Worm (Caenorhabditis elegans) whole organism, late embryonic: ENCODE data around the gene F40C5.1.
"Not testable (repeated sequence)": the region's sequence is repeated elsewhere in the genome, so short reads cannot be mapped to it uniquely, and the experiment has no call there.

ENCODE experiments used
- Y22D7AL.16 ChIP-seq: sonication (generic microtip); optimal IDR thresholded peaks from 2 replicates; lab custom pipeline; 2016; ENCODE audit warnings: missing genetic modification characterization, missing compliant biosample characterization
- ahr-1 ChIP-seq: sonication (generic microtip); optimal IDR thresholded peaks from 2 replicates; lab custom pipeline; 2016; ENCODE audit warnings: missing genetic modification characterization, missing compliant biosample characterization
- ama-1 ChIP-seq: fragments of 150-350 bp; optimal IDR thresholded peaks from 2 replicates; lab custom pipeline; 2014
- ets-4 ChIP-seq: sonication (generic microtip); optimal IDR thresholded peaks from 2 replicates; lab custom pipeline; 2016; ENCODE audit warnings: missing genetic modification characterization, missing compliant biosample characterization
- fkh-10 ChIP-seq: fragments of 150-350 bp; optimal IDR thresholded peaks from 2 replicates; lab custom pipeline; 2014; ENCODE audit warnings: missing biosample characterization, missing genetic modification reagents, missing genetic modification characterization
- hlh-8 ChIP-seq: sonication (generic microtip); optimal IDR thresholded peaks from 2 replicates; lab custom pipeline; 2016; ENCODE audit warnings: missing genotype, missing genetic modification characterization, missing compliant biosample characterization
- pag-3 ChIP-seq: sonication (generic microtip); optimal IDR thresholded peaks from 2 replicates; lab custom pipeline; 2016; ENCODE audit warnings: missing compliant biosample characterization, missing genetic modification characterization, borderline replicate concordance
- pha-4 ChIP-seq: fragments of 150-350 bp; optimal IDR thresholded peaks from 2 replicates; lab custom pipeline; 2018; ENCODE audit warnings: missing biosample characterization, missing genetic modification reagents, missing genetic modification characterization
- sox-4 ChIP-seq: sonication (generic microtip); optimal IDR thresholded peaks from 2 replicates; lab custom pipeline; 2017; ENCODE audit warnings: mild to moderate bottlenecking, missing genetic modification characterization, inconsistent platforms, missing compliant biosample characterization
- zip-5 ChIP-seq: sonication (generic microtip); optimal IDR thresholded peaks from 2 replicates; lab custom pipeline; 2016; ENCODE audit warnings: missing genetic modification characterization, missing compliant biosample characterization

DNA sequence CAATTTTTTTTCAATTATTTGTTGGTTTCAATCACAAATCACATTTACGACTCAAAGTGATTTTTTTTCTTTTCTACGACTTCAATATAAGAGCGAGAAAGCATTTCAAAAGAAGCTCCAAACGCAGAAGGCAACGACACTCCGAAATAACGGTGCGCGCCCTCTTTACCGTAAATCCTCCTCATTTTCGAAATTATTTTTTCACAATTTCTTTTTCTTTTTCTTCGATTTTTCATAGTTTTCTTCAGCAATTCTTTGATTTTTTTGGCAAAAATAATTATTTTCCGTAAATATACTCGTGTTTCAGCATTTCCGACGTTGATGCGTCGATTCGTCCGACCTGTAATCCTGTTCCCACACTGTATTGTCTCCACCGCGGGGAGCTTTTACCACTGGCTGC lies 1.8 kb upstream of the F40C5.1 start, which contains the start of gene F40C5.2:
- TF ChIP-seq sox-4 (tag; lab: Kevin White, UChicago); ets-4 (tag; lab: Kevin White, UChicago); pag-3 (tag; lab: Kevin White, UChicago); zip-5 (tag; lab: Kevin White, UChicago); ama-1 (lab: Kevin White, UChicago); ahr-1 (tag; lab: Kevin White, UChicago); hlh-8; pha-4; fkh-10 (GFP tag; lab: Kevin White, UChicago); Y22D7AL.16: not testable (repeated sequence)
